Worm (Caenorhabditis elegans) whole organism, L4 larva: ENCODE data around the gene K09H11.4.

Source experiments
- aha-1 ChIP-seq: fragments of 150-350 bp; peaks from one replicate; lab custom pipeline; 2014; ENCODE audit warnings: missing biosample characterization, missing genetic modification characterization
- dve-1 ChIP-seq: sonication (generic microtip); optimal IDR thresholded peaks from 2 replicates; lab custom pipeline; 2017; ENCODE audit warnings: antibody characterized with exemption, mild to moderate bottlenecking, missing genetic modification characterization, missing compliant biosample characterization; ENCODE audit not compliant: insufficient read depth
- lin-39 ChIP-seq: fragments of 150-350 bp; optimal IDR thresholded peaks from 2 replicates; lab custom pipeline; 2014; ENCODE audit warnings: missing biosample characterization, missing genetic modification reagents, missing genetic modification characterization
- lsy-2 ChIP-seq, 2 experiments: fragments of 150-350 bp in 1 of 2; sonication (generic microtip) in 1 of 2; optimal IDR thresholded peaks; 2 replicates each; lab custom pipeline; 2014 to 2017; ENCODE audit warnings: missing biosample characterization in 2 of 2, missing genetic modification characterization in 2 of 2
- mdl-1 ChIP-seq, 2 experiments: fragments of 150-350 bp in 1 of 2; sonication (generic microtip) in 1 of 2; optimal IDR thresholded peaks; 2 replicates each; lab custom pipeline; 2014 to 2017; ENCODE audit warnings: missing biosample characterization in 2 of 2, missing genetic modification characterization in 2 of 2
- nhr-237 ChIP-seq: sonication (generic microtip); optimal IDR thresholded peaks from 2 replicates; lab custom pipeline; 2017; ENCODE audit warnings: missing biosample characterization, missing genetic modification characterization
- nhr-25 ChIP-seq: sonication (generic microtip); optimal IDR thresholded peaks from 2 replicates; lab custom pipeline; 2017; ENCODE audit warnings: missing genetic modification characterization, mild to moderate bottlenecking, missing compliant biosample characterization, antibody characterized with exemption, moderate library complexity, borderline replicate concordance; ENCODE audit not compliant: insufficient read depth
- nhr-28 ChIP-seq: fragments of 150-350 bp; optimal IDR thresholded peaks from 2 replicates; lab custom pipeline; 2014; ENCODE audit warnings: missing biosample characterization, missing genetic modification characterization
- nhr-77 ChIP-seq: fragments of 150-350 bp; optimal IDR thresholded peaks from 2 replicates; lab custom pipeline; 2014; ENCODE audit warnings: missing biosample characterization, missing genetic modification characterization
- pha-4 ChIP-seq, 2 experiments: fragments of 150-350 bp in 1 of 2; fragments of 200-800 bp in 1 of 2; sonication (Bioruptor generic) in 1 of 2; IDR thresholded peaks in 1 of 2; optimal IDR thresholded peaks in 1 of 2; 2 replicates each; pipeline versions ENCODE4 v1.3.6 to Lab custom; 2014 to 2022; ENCODE audit warnings: missing genetic modification characterization in 2 of 2, missing genetic modification reagents in 2 of 2, missing biosample characterization in 1 of 2, missing compliant biosample characterization in 1 of 2
- tra-1 ChIP-seq: fragments of 200-800 bp; sonication (Bioruptor generic); IDR thresholded peaks from 2 replicates; pipeline ENCODE4 v1.3.6; 2022; ENCODE audit warnings: missing genetic modification reagents, missing genetic modification characterization, missing compliant biosample characterization
- unc-62 ChIP-seq, 3 experiments: fragments of 150-350 bp in 1 of 3; sonication (generic microtip); optimal IDR thresholded peaks in 2 of 3; peaks in 1 of 3; 1 replicate in 1 of 3; 2 replicates in 2 of 3; lab custom pipeline; 2014 to 2017; ENCODE audit warnings: missing biosample characterization in 3 of 3, missing genetic modification characterization in 3 of 3, missing genetic modification reagents in 3 of 3, missing genotype in 1 of 3
- ztf-11 ChIP-seq: fragments of 150-350 bp; optimal IDR thresholded peaks from 2 replicates; lab custom pipeline; 2014; ENCODE audit warnings: missing biosample characterization, missing genetic modification characterization

DNA sequence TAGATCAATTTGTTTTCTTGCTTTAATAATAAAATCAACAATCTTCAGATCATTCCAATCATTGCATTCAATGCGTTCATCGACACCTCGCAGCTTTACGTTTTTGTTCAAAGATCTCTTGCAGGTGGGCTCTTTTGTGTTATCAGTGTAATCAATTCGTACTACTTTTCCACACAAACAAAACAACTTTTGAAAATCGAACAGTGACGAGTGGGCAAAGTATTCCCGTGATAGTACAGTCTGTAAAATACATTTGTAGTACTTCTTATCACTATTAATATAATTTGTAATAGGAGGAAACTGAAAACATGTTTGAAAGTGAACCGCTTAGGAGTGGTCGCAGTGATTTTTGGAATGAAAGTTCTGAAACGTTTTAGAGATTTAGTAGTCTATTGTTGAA is 38.7 kb upstream of the K09H11.4 start, which contains the start of gene pgph-2:
- TF ChIP-seq nhr-28 (tag; lab: Kevin White, UChicago) (no peak), nhr-237 (no peak), lsy-2 (tag; optimal IDR thresholded peaks at IDR 0.05; lab: Kevin White, UChicago) (no peak), ztf-11 (no peak), pha-4 (GFP tag; IDR thresholded peaks at IDR 0.05; lab: Robert Waterston, UW) (no peak), pha-4 (tag; optimal IDR thresholded peaks at IDR 0.05; lab: Kevin White, UChicago) (no peak), nhr-77 (tag; lab: Kevin White, UChicago) (no peak), tra-1 (GFP tag; lab: Robert Waterston, UW) (no peak), dve-1 (tag; lab: Kevin White, UChicago) (peak; percentile 29), mdl-1 (tag; optimal IDR thresholded peaks at IDR 0.05; lab: Kevin White, UChicago) (no peak), unc-62 (GFP tag; optimal IDR thresholded peaks at IDR 0.05 in 1 of 2; lab: Kevin White, UChicago) (no peak), unc-62 (tag; optimal IDR thresholded peaks at IDR 0.05; lab: Kevin White, UChicago) (no peak), nhr-25 (tag; lab: Kevin White, UChicago) (no peak), lin-39 (tag; lab: Kevin White, UChicago) (no peak), aha-1 (tag; lab: Kevin White, UChicago) (no peak)
